Worm (Caenorhabditis elegans): ENCODE data around the gene irld-40.

DNA sequence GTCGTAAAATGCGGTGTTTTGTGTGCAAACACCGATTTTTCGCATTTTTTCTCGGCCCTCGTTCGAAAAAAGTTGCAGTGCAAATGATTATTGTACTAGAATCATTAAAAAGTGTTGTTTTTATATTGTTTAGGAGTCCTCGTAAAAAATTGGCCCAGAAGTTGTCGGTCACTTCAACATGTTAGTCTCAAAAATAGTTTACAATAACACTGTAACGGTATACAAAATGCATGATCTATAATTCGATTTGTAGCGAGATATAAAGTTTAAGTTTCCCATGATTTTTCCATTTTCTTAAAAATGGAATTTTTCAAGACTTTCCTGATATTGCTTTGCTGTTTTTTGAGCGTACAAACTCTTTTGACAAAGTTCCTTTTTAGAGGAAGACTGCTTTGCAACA lies 4.5 kb downstream of the irld-40 start, which contains the start of gene K04F1.8:
- TF ChIP-seq scrt-1 (GFP tag; IDR thresholded peaks at IDR 0.05) (no peak), sea-1 (GFP tag; conservative IDR thresholded peaks at IDR 0.05) (no peak), F13C5.2 (tag; optimal IDR thresholded peaks at IDR 0.05) (no peak), flt-1 (GFP tag; IDR thresholded peaks at IDR 0.05) (no peak), tbx-11 (GFP tag; IDR thresholded peaks at IDR 0.05) (no peak), tbx-37 (GFP tag; conservative IDR thresholded peaks at IDR 0.05) (no peak), ama-1 (optimal IDR thresholded peaks at IDR 0.05) (no peak), hnd-1 (tag; optimal IDR thresholded peaks at IDR 0.05) (no peak)

Measured in whole organism, early embryonic.